Fruit fly (Drosophila melanogaster): Measurements from ENCODE around the gene CG12259.

The CG12259 gene

DNA sequence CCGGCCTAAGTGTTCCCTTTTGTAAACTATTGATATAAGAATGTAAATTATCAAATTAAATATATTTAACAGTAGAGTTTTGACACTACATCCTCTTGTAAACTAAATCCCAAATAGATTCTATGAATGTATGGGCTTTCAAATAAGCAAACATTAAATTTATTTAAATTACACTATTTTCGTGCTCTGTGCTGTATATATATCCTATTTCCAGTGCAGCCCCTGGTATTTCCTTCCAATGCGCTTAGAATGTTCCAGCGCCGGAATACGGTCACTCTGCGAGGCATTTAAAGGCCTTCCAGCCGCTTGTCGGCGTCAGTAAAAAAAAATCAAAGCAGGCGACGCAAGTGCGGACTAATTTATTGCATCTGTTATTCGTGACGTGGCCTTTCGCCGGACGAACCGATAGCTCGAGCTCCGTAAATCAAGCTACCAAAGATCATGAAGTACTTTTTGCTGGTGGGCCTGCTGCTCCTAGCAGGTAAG is 27.6 kb upstream of the CG12259 start, which contains the start of gene Gp93 (continued):
- no peak for TF ChIP-seq crol (GFP tag; IDR thresholded peaks at IDR 0.05)
- TF ChIP-seq Drgx (GFP tag; IDR thresholded peaks at IDR 0.05): peak; percentile 29; the same call in 1 of the 2 replicates
- TF ChIP-seq MESR4 (GFP tag; optimal IDR thresholded peaks at IDR 0.05): peak; percentile 87
- peak; percentile 69 for TF ChIP-seq dmrt11E (tag; optimal IDR thresholded peaks at IDR 0.05)
- peak; percentile 38 for TF ChIP-seq CG14710 (tag; optimal IDR thresholded peaks at IDR 0.05)
- TF ChIP-seq sens-2 (GFP tag; IDR thresholded peaks at IDR 0.05): no peak; the same call in 1 of the 2 replicates
- no peak for TF ChIP-seq D19B (GFP tag; optimal IDR thresholded peaks at IDR 0.05)
- peak; percentile 22 for TF ChIP-seq CG10979 (tag; optimal IDR thresholded peaks at IDR 0.05)
- no peak for TF ChIP-seq jumu (GFP tag; optimal IDR thresholded peaks at IDR 0.05)
- TF ChIP-seq mld (GFP tag; IDR thresholded peaks at IDR 0.05; ENCODE audit: partially characterized antibody): no peak
- no peak for TF ChIP-seq prd (optimal IDR thresholded peaks at IDR 0.05)
- TF ChIP-seq prd (GFP tag; IDR thresholded peaks at IDR 0.05): peak; percentile 80
- peak; percentile 86 for TF ChIP-seq slbo (GFP tag; IDR thresholded peaks at IDR 0.05)
- peak; percentile 66 for TF ChIP-seq CG14441 (GFP tag; IDR thresholded peaks at IDR 0.05)
- TF ChIP-seq ab (GFP tag; optimal IDR thresholded peaks at IDR 0.05): no peak
- no peak for TF ChIP-seq Taf1 (GFP tag; IDR thresholded peaks at IDR 0.05)
- no peak for TF ChIP-seq zen2 (GFP tag; IDR thresholded peaks at IDR 0.05; ENCODE audit: partially characterized antibody)
- peak; percentile 66 for TF ChIP-seq lilli (GFP tag; optimal IDR thresholded peaks at IDR 0.05)
- TF ChIP-seq Optix (GFP tag; IDR thresholded peaks at IDR 0.05): peak; percentile 51; the same call in 1 of the 3 replicates
- TF ChIP-seq lmd (GFP tag; IDR thresholded peaks at IDR 0.05): peak; percentile 66
- no peak for TF ChIP-seq kni (GFP tag; optimal IDR thresholded peaks at IDR 0.05)
- no peak for TF ChIP-seq CG15601 (tag; optimal IDR thresholded peaks at IDR 0.05)
- TF ChIP-seq seq (GFP tag; IDR thresholded peaks at IDR 0.05): peak; percentile 37; the same call in 1 of the 2 replicates
- TF ChIP-seq crc (GFP tag; optimal IDR thresholded peaks at IDR 0.05): no peak
- no peak for TF ChIP-seq Gsc (GFP tag; IDR thresholded peaks at IDR 0.05)
- TF ChIP-seq bab2 (GFP tag; optimal IDR thresholded peaks at IDR 0.05): peak; percentile 39
- no peak; the same call in 1 of the 2 replicates for TF ChIP-seq CG32767 (GFP tag; IDR thresholded peaks at IDR 0.05)
- TF ChIP-seq ham (GFP tag; IDR thresholded peaks at IDR 0.05): no peak
- TF ChIP-seq CG15514 (GFP tag; optimal IDR thresholded peaks at IDR 0.05): peak; percentile 13
- TF ChIP-seq Dbx (GFP tag; IDR thresholded peaks at IDR 0.05): peak; percentile 52; the same call in 1 of the 3 replicates
- TF ChIP-seq emc (GFP tag; optimal IDR thresholded peaks at IDR 0.05): no peak
- TF ChIP-seq Oli (tag; optimal IDR thresholded peaks at IDR 0.05): peak; percentile 62
- TF ChIP-seq slou (GFP tag; optimal IDR thresholded peaks at IDR 0.05): peak; percentile 12
- TF ChIP-seq CG18011 (GFP tag; optimal IDR thresholded peaks at IDR 0.05): peak; percentile 12
- peak; percentile 67 for TF ChIP-seq CG13775 (GFP tag; optimal IDR thresholded peaks at IDR 0.05)
- peak; percentile 23 for TF ChIP-seq Usf (GFP tag; optimal IDR thresholded peaks at IDR 0.05)
- TF ChIP-seq CG17328 (GFP tag; IDR thresholded peaks at IDR 0.05): peak; percentile 67; the same call in 1 of the 2 replicates
- no peak for TF ChIP-seq CG6854 (GFP tag; optimal IDR thresholded peaks at IDR 0.05)
- TF ChIP-seq scrt (GFP tag; optimal IDR thresholded peaks at IDR 0.05): no peak
- peak; percentile 30 for TF ChIP-seq lbe (GFP tag; optimal IDR thresholded peaks at IDR 0.05)
- peak; percentile 59 for TF ChIP-seq unpg (GFP tag; optimal IDR thresholded peaks at IDR 0.05)
- peak; percentile 61 for TF ChIP-seq Abd-B (GFP tag; optimal IDR thresholded peaks at IDR 0.05)
- no peak; the same call in 2 of the 3 replicates for TF ChIP-seq CG11093 (GFP tag; IDR thresholded peaks at IDR 0.05)
- no peak for TF ChIP-seq CG11398 (GFP tag; optimal IDR thresholded peaks at IDR 0.05)
- TF ChIP-seq Camta (GFP tag; optimal IDR thresholded peaks at IDR 0.05): peak; percentile 21
- TF ChIP-seq ERR (GFP tag; optimal IDR thresholded peaks at IDR 0.05): peak; percentile 35
- TF ChIP-seq CG33557 (GFP tag; optimal IDR thresholded peaks at IDR 0.05): peak; percentile 45
- TF ChIP-seq otp (GFP tag; IDR thresholded peaks at IDR 0.05): 0 out of 3 replicates have a peak, but pooled peaks have one; percentile 28
- TF ChIP-seq CG2678 (tag; optimal IDR thresholded peaks at IDR 0.05): peak; percentile 69
- TF ChIP-seq CG12942 (GFP tag; optimal IDR thresholded peaks at IDR 0.05): peak; percentile 49
- TF ChIP-seq CG15011 (GFP tag; optimal IDR thresholded peaks at IDR 0.05): no peak

Measured in whole organism, embryonic.